Fruit fly (Drosophila melanogaster) whole organism, embryonic: ENCODE measurements around the gene Sec3.

ENCODE experiments used
- CG10462 ChIP-seq: fragments of 200-800 bp; sonication (Bioruptor generic); optimal IDR thresholded peaks from 2 replicates; lab custom pipeline; 2016; ENCODE audit warnings: missing biosample characterization, missing genetic modification characterization
- CG10959 ChIP-seq: fragments of 200-800 bp; sonication (Bioruptor generic); IDR thresholded peaks from 2 replicates; pipeline ENCODE4 v1.3.6; 2022; ENCODE audit warnings: missing biosample characterization, missing genetic modification characterization
- CG10979 ChIP-seq: fragments of 200-800 bp; sonication (Bioruptor generic); optimal IDR thresholded peaks from 2 replicates; lab custom pipeline; 2018; ENCODE audit warnings: missing biosample characterization, mild to moderate bottlenecking, missing genetic modification characterization, moderate library complexity
- CG12155 ChIP-seq: fragments of 200-800 bp; sonication (Bioruptor generic); optimal IDR thresholded peaks from 3 replicates; lab custom pipeline; 2016; ENCODE audit warnings: missing biosample characterization, missing genetic modification characterization
- CG12236 ChIP-seq: fragments of 200-800 bp; sonication (Bioruptor generic); optimal IDR thresholded peaks from 2 replicates; lab custom pipeline; 2016; ENCODE audit warnings: missing biosample characterization, missing genetic modification characterization
- CG12391 ChIP-seq: fragments of 200-800 bp; sonication (Bioruptor generic); optimal IDR thresholded peaks from 3 replicates; lab custom pipeline; 2018; ENCODE audit warnings: missing biosample characterization, mild to moderate bottlenecking, missing genetic modification characterization, moderate library complexity
- CG13296 ChIP-seq: fragments of 200-800 bp; sonication (Bioruptor generic); optimal IDR thresholded peaks from 3 replicates; lab custom pipeline; 2018; ENCODE audit warnings: missing biosample characterization, mild to moderate bottlenecking, missing genetic modification characterization
- CG15269 ChIP-seq: fragments of 200-800 bp; sonication (Bioruptor generic); optimal IDR thresholded peaks from 2 replicates; lab custom pipeline; 2018; ENCODE audit warnings: missing biosample characterization, mild to moderate bottlenecking, missing genetic modification characterization, moderate library complexity
- CG17385 ChIP-seq: fragments of 200-800 bp; sonication (Bioruptor generic); optimal IDR thresholded peaks from 3 replicates; lab custom pipeline; 2018; ENCODE audit warnings: missing biosample characterization, mild to moderate bottlenecking, missing genetic modification characterization
- CG2120 ChIP-seq: fragments of 200-800 bp; sonication (Bioruptor generic); optimal IDR thresholded peaks from 3 replicates; lab custom pipeline; 2016; ENCODE audit warnings: missing biosample characterization, missing genetic modification characterization
- CG32767 ChIP-seq: fragments of 200-800 bp; sonication (Bioruptor generic); IDR thresholded peaks from 2 replicates; pipeline ENCODE4 v1.3.6; 2022; ENCODE audit warnings: missing biosample characterization, missing genetic modification characterization
- CG43689 ChIP-seq: fragments of 200-800 bp; sonication (Bioruptor generic); IDR thresholded peaks from 2 replicates; pipeline ENCODE4 v1.3.6; 2022; ENCODE audit warnings: missing biosample characterization, missing genetic modification characterization
- CG6765 ChIP-seq: fragments of 200-800 bp; sonication (Bioruptor generic); optimal IDR thresholded peaks from 3 replicates; lab custom pipeline; 2017; ENCODE audit warnings: missing biosample characterization, mild to moderate bottlenecking, missing genetic modification characterization
- CG8765 ChIP-seq: fragments of 200-800 bp; sonication (Bioruptor generic); IDR thresholded peaks from 2 replicates; pipeline ENCODE4 v1.3.6; 2022; ENCODE audit warnings: missing biosample characterization, missing genetic modification characterization
- Deaf1 ChIP-seq: fragments of 200-800 bp; optimal IDR thresholded peaks from 3 replicates; lab custom pipeline; 2019; ENCODE audit warnings: missing biosample characterization, mild to moderate bottlenecking, missing genetic modification characterization, moderate library complexity
- Dip2 ChIP-seq: fragments of 200-800 bp; sonication (Bioruptor generic); IDR thresholded peaks from 2 replicates; pipeline ENCODE4 v1.3.6; 2022; ENCODE audit warnings: missing biosample characterization, missing genetic modification characterization
- Doc3 ChIP-seq: fragments of 200-800 bp; sonication (Bioruptor generic); IDR thresholded peaks from 3 replicates; pipeline ENCODE4 v1.3.6; 2022; ENCODE audit warnings: missing biosample characterization, missing genetic modification characterization; ENCODE audit not compliant: partially characterized antibody
- Hey ChIP-seq: fragments of 200-800 bp; sonication (Bioruptor generic); optimal IDR thresholded peaks from 3 replicates; lab custom pipeline; 2018; ENCODE audit warnings: missing biosample characterization, mild to moderate bottlenecking, missing genetic modification characterization
- MBD-R2 ChIP-seq: fragments of 200-800 bp; sonication (Bioruptor generic); IDR thresholded peaks from 2 replicates; pipeline ENCODE4 v1.3.6; 2022; ENCODE audit warnings: missing biosample characterization, missing genetic modification characterization
- MESR4 ChIP-seq: fragments of 200-800 bp; sonication (Bioruptor generic); optimal IDR thresholded peaks from 2 replicates; lab custom pipeline; 2018; ENCODE audit warnings: missing biosample characterization, mild to moderate bottlenecking, missing genetic modification characterization, moderate library complexity
- Med ChIP-seq: fragments of 200-800 bp; sonication (Bioruptor generic); peaks from one replicate; lab custom pipeline; 2016; ENCODE audit warnings: missing biosample characterization, missing genetic modification characterization, mild to moderate bottlenecking, inconsistent platforms, moderate library complexity
- NC2α ChIP-seq: fragments of 200-800 bp; sonication (Bioruptor generic); optimal IDR thresholded peaks from 2 replicates; lab custom pipeline; 2016; ENCODE audit warnings: missing biosample characterization, missing genetic modification characterization
- NC2β ChIP-seq: fragments of 200-800 bp; sonication (Bioruptor generic); optimal IDR thresholded peaks from 2 replicates; lab custom pipeline; 2016; ENCODE audit warnings: missing biosample characterization, missing genetic modification characterization
- Opbp ChIP-seq: fragments of 200-800 bp; sonication (Bioruptor generic); IDR thresholded peaks from 3 replicates; pipeline ENCODE4 v1.3.6; 2022; ENCODE audit warnings: missing biosample characterization, missing genetic modification characterization; ENCODE audit not compliant: partially characterized antibody
- Scr ChIP-seq: fragments of 200-800 bp; sonication (Bioruptor generic); IDR thresholded peaks from 2 replicates; pipeline ENCODE4 v1.3.6; 2022; ENCODE audit warnings: missing biosample characterization, missing genetic modification characterization; ENCODE audit not compliant: partially characterized antibody
- ara ChIP-seq: fragments of 200-800 bp; sonication (Bioruptor generic); IDR thresholded peaks from 2 replicates; pipeline ENCODE4 v1.3.6; 2022; ENCODE audit warnings: missing biosample characterization, missing genetic modification characterization
- ase ChIP-seq: fragments of 200-800 bp; sonication (Bioruptor generic); IDR thresholded peaks from 3 replicates; pipeline ENCODE4 v1.3.6; 2022; ENCODE audit warnings: missing biosample characterization, missing genetic modification characterization
- bbx ChIP-seq: fragments of 200-800 bp; sonication (Bioruptor generic); IDR thresholded peaks from 2 replicates; pipeline ENCODE4 v1.3.6; 2022; ENCODE audit warnings: missing biosample characterization, missing genetic modification characterization; ENCODE audit not compliant: partially characterized antibody
- bigmax ChIP-seq: fragments of 200-800 bp; sonication (Bioruptor generic); optimal IDR thresholded peaks from 2 replicates; lab custom pipeline; 2018; ENCODE audit warnings: missing biosample characterization, mild to moderate bottlenecking, missing genetic modification characterization
- crc ChIP-seq: fragments of 200-800 bp; sonication (Bioruptor generic); optimal IDR thresholded peaks from 2 replicates; lab custom pipeline; 2016; ENCODE audit warnings: missing biosample characterization, missing genetic modification characterization
- croc ChIP-seq: fragments of 200-800 bp; sonication (Bioruptor generic); conservative IDR thresholded peaks from 3 replicates; pipeline ENCODE4 v1.3.6; 2022; ENCODE audit warnings: missing biosample characterization, missing genetic modification characterization
- crp ChIP-seq, 2 experiments: fragments of 200-800 bp; sonication (Bioruptor generic); optimal IDR thresholded peaks; 2 replicates in 1 of 2; 3 replicates in 1 of 2; lab custom pipeline; 2017; ENCODE audit warnings: missing biosample characterization in 2 of 2, missing genetic modification characterization in 2 of 2, mild to moderate bottlenecking in 1 of 2, moderate library complexity in 1 of 2
- dysf ChIP-seq: fragments of 200-800 bp; sonication (Bioruptor generic); IDR thresholded peaks from 3 replicates; pipeline ENCODE4 v1.3.6; 2022; ENCODE audit warnings: missing biosample characterization, missing genetic modification characterization
- ewg ChIP-seq: fragments of 200-800 bp; sonication (Bioruptor generic); optimal IDR thresholded peaks from 3 replicates; lab custom pipeline; 2017; ENCODE audit warnings: mild to moderate bottlenecking, missing biosample characterization, missing genetic modification reagents, missing genetic modification characterization
- fd96Cb ChIP-seq: fragments of 200-800 bp; sonication (Bioruptor generic); optimal IDR thresholded peaks from 2 replicates; lab custom pipeline; 2018; ENCODE audit warnings: missing biosample characterization, mild to moderate bottlenecking, missing genetic modification characterization, moderate library complexity
- gro ChIP-seq: fragments of 200-800 bp; sonication (Bioruptor generic); optimal IDR thresholded peaks from 2 replicates; lab custom pipeline; 2016; ENCODE audit warnings: missing biosample characterization, missing genetic modification characterization
- ind ChIP-seq: fragments of 200-800 bp; sonication (Bioruptor generic); optimal IDR thresholded peaks from 3 replicates; lab custom pipeline; 2016; ENCODE audit warnings: missing biosample characterization, missing genetic modification characterization
- inv ChIP-seq: fragments of 200-800 bp; sonication (Bioruptor generic); IDR thresholded peaks from 2 replicates; pipeline ENCODE4 v1.3.6; 2022; ENCODE audit warnings: missing biosample characterization, missing genetic modification characterization; ENCODE audit not compliant: partially characterized antibody
- jigr1 ChIP-seq: fragments of 200-800 bp; sonication (Bioruptor generic); IDR thresholded peaks from 3 replicates; pipeline ENCODE4 v1.3.6; 2022; ENCODE audit warnings: missing biosample characterization, missing genetic modification characterization
- nau ChIP-seq: fragments of 200-800 bp; sonication (Bioruptor generic); optimal IDR thresholded peaks from 3 replicates; lab custom pipeline; 2017; ENCODE audit warnings: missing biosample characterization, mild to moderate bottlenecking, missing genetic modification characterization, missing genetic modification reagents
- org-1 ChIP-seq: fragments of 200-800 bp; sonication (Bioruptor generic); optimal IDR thresholded peaks from 2 replicates; lab custom pipeline; 2017; ENCODE audit warnings: missing biosample characterization, missing genetic modification characterization
- pho ChIP-seq: fragments of 200-800 bp; sonication (Bioruptor generic); optimal IDR thresholded peaks from 2 replicates; lab custom pipeline; 2016; ENCODE audit warnings: missing biosample characterization, missing genetic modification characterization
- ro ChIP-seq: fragments of 200-800 bp; sonication (Bioruptor generic); IDR thresholded peaks from 2 replicates; pipeline ENCODE4 v1.3.6; 2022; ENCODE audit warnings: missing biosample characterization, missing genetic modification characterization
- row ChIP-seq: fragments of 200-800 bp; sonication (Bioruptor generic); IDR thresholded peaks from 3 replicates; pipeline ENCODE4 v1.3.6; 2022; ENCODE audit warnings: missing biosample characterization, missing genetic modification characterization
- sd ChIP-seq: fragments of 200-800 bp; sonication (Bioruptor generic); optimal IDR thresholded peaks from 3 replicates; lab custom pipeline; 2018; ENCODE audit warnings: missing biosample characterization, mild to moderate bottlenecking, missing genetic modification characterization, moderate library complexity
- sima ChIP-seq: fragments of 200-800 bp; sonication (Bioruptor generic); optimal IDR thresholded peaks from 2 replicates; lab custom pipeline; 2016; ENCODE audit warnings: missing biosample characterization, missing genetic modification characterization
- tup ChIP-seq: fragments of 200-800 bp; sonication (Bioruptor generic); optimal IDR thresholded peaks from 2 replicates; lab custom pipeline; 2016; ENCODE audit warnings: missing biosample characterization, mild to moderate bottlenecking, missing genetic modification characterization, moderate library complexity
- tx ChIP-seq: fragments of 200-800 bp; sonication (Bioruptor generic); optimal IDR thresholded peaks from 2 replicates; lab custom pipeline; 2016; ENCODE audit warnings: missing biosample characterization, missing genetic modification characterization
- unpg ChIP-seq: fragments of 200-800 bp; sonication (Bioruptor generic); optimal IDR thresholded peaks from 3 replicates; lab custom pipeline; 2018; ENCODE audit warnings: missing biosample characterization, mild to moderate bottlenecking, missing genetic modification characterization, moderate library complexity
- wdn ChIP-seq: fragments of 200-800 bp; sonication (Bioruptor generic); IDR thresholded peaks from 2 replicates; pipeline ENCODE4 v1.3.6; 2022; ENCODE audit warnings: missing biosample characterization, missing genetic modification characterization

The Sec3 gene

DNA sequence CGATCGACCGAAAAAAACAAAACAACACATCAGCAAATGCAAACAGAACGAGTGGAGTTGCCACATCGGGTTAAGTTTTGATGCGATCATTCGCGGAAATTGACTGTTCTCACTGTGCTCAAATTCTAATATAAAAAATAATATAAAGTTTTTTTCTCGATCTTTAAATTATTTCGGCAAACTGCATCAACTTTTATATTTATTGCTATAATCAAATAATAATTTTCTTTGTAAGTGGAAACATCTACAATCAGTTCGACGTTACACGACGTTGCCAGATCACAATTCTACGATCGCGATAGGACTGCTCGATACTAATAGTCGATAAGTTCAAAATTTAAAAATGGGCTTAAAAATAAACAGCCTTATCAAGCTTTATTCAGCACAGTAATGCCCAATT, 3.8 kb upstream of the Sec3 start, which contains the start of gene Gorab (continued):
- peak; percentile 57 for TF ChIP-seq nau (GFP tag; lab: Kevin White, UChicago)
- peak; percentile 63; the same call in 1 of the 2 replicates for TF ChIP-seq Dip2 (GFP tag; lab: Robert Waterston, UW)
- TF ChIP-seq inv (GFP tag; lab: Robert Waterston, UW) = peak; percentile 49
- TF ChIP-seq dysf (GFP tag; lab: Robert Waterston, UW) = peak; percentile 97
- peak; percentile 93 for TF ChIP-seq CG2120
- peak; percentile 94 for TF ChIP-seq CG10959
- TF ChIP-seq CG15269 (tag; lab: Kevin White, UChicago) = peak; percentile 87
- peak; percentile 83 for TF ChIP-seq CG43689 (GFP tag; lab: Robert Waterston, UW)
- TF ChIP-seq NC2α (GFP tag; lab: Kevin White, UChicago) = no peak
- TF ChIP-seq CG13296 = peak; percentile 22
- TF ChIP-seq org-1 = peak; percentile 16
- TF ChIP-seq MBD-R2 (GFP tag; lab: Robert Waterston, UW) = peak; percentile 91
- peak; percentile 85 for TF ChIP-seq CG10462 (GFP tag; lab: Kevin White, UChicago)
- no peak for TF ChIP-seq sd (tag; lab: Kevin White, UChicago)
- TF ChIP-seq CG12391 (tag; lab: Kevin White, UChicago) = peak; percentile 95
- peak; percentile 93 for TF ChIP-seq ara
- TF ChIP-seq jigr1 (GFP tag; lab: Robert Waterston, UW) = peak; percentile 89
- TF ChIP-seq Doc3 = peak; percentile 42; the same call in 1 of the 3 replicates
- TF ChIP-seq ind (GFP tag; lab: Kevin White, UChicago) = peak; percentile 93
- peak; percentile 56; the same call in 1 of the 2 replicates for TF ChIP-seq bbx
- TF ChIP-seq CG17385 (GFP tag; lab: Kevin White, UChicago) = peak; percentile 68
- peak; percentile 52 for TF ChIP-seq Deaf1 (tag; lab: Kevin White, UChicago)
- TF ChIP-seq sima (GFP tag; lab: Kevin White, UChicago) = no peak
- peak in 1 of 2 experiments; percentile 70 for TF ChIP-seq crp (GFP tag; optimal IDR thresholded peaks at IDR 0.05; lab: Kevin White, UChicago)
- peak; percentile 86 for TF ChIP-seq croc (GFP tag; lab: Robert Waterston, UW)
- TF ChIP-seq CG8765 (GFP tag; lab: Robert Waterston, UW) = peak; percentile 94
- peak; percentile 90 for TF ChIP-seq CG12155 (GFP tag; lab: Kevin White, UChicago)
- peak; percentile 79 for TF ChIP-seq unpg (GFP tag; lab: Kevin White, UChicago)
- TF ChIP-seq row = peak; percentile 97
- peak; percentile 89 for TF ChIP-seq CG32767 (GFP tag; lab: Robert Waterston, UW)
- no peak for TF ChIP-seq MESR4 (GFP tag; lab: Kevin White, UChicago)
- no peak for TF ChIP-seq CG6765 (GFP tag; lab: Kevin White, UChicago)
- peak; percentile 32 for TF ChIP-seq CG12236 (GFP tag; lab: Kevin White, UChicago)
- peak; percentile 65 for TF ChIP-seq NC2β (GFP tag; lab: Kevin White, UChicago)
- peak; percentile 77 for TF ChIP-seq CG10979 (tag; lab: Kevin White, UChicago)
- peak; percentile 89 for TF ChIP-seq ro (GFP tag; lab: Robert Waterston, UW)
- no peak for TF ChIP-seq crc (GFP tag; lab: Kevin White, UChicago)
- no peak for TF ChIP-seq Opbp (GFP tag; lab: Robert Waterston, UW)
- TF ChIP-seq Scr (GFP tag; lab: Robert Waterston, UW) = peak; percentile 57
- TF ChIP-seq Med (GFP tag; lab: Kevin White, UChicago) = peak; percentile 95
- TF ChIP-seq tx (GFP tag; lab: Kevin White, UChicago) = peak; percentile 80
- TF ChIP-seq bigmax (GFP tag; lab: Kevin White, UChicago) = peak; percentile 19
- TF ChIP-seq pho (GFP tag; lab: Kevin White, UChicago) = peak; percentile 79
- TF ChIP-seq gro = peak; percentile 72
- TF ChIP-seq Hey (tag; lab: Kevin White, UChicago) = peak; percentile 6
- peak; percentile 77 for TF ChIP-seq tup (GFP tag; lab: Kevin White, UChicago)
- TF ChIP-seq ase = peak; percentile 97
- 0 out of 2 replicates have a peak, but pooled peaks have one; percentile 23 for TF ChIP-seq wdn (GFP tag; lab: Robert Waterston, UW)
- TF ChIP-seq ewg (GFP tag; lab: Kevin White, UChicago) = peak; percentile 74
- TF ChIP-seq fd96Cb (tag; lab: Kevin White, UChicago) = peak; percentile 87
